Worm (Caenorhabditis elegans): Measurements from ENCODE around the gene M70.3.

M70.3 gene

ce11 chrIV:2223685-2224084, 18.6 kb downstream of the M70.3 start:
- TF ChIP-seq ceh-28 (tag; optimal IDR thresholded peaks at IDR 0.05), result no peak
- TF ChIP-seq nfya-1 (tag; optimal IDR thresholded peaks at IDR 0.05; ENCODE audit: insufficient read depth), result no peak
- TF ChIP-seq nhr-12 (tag; optimal IDR thresholded peaks at IDR 0.05), result no peak
- no peak for TF ChIP-seq nhr-67 (tag; optimal IDR thresholded peaks at IDR 0.05)
- TF ChIP-seq ceh-16 (tag; optimal IDR thresholded peaks at IDR 0.05), result no peak
- no peak for TF ChIP-seq egl-5 (tag; optimal IDR thresholded peaks at IDR 0.05)
- no peak for TF ChIP-seq tbx-2 (tag; optimal IDR thresholded peaks at IDR 0.05)
- TF ChIP-seq jun-1 (tag; optimal IDR thresholded peaks at IDR 0.05), result no peak
- no peak for TF ChIP-seq snpc-4 (tag; optimal IDR thresholded peaks at IDR 0.05)
- no peak for TF ChIP-seq nhr-28 (tag; optimal IDR thresholded peaks at IDR 0.05)
- TF ChIP-seq hmg-11 (tag; optimal IDR thresholded peaks at IDR 0.05), result no peak
- no peak for TF ChIP-seq ztf-11 (tag; optimal IDR thresholded peaks at IDR 0.05)
- TF ChIP-seq nhr-77 (tag; optimal IDR thresholded peaks at IDR 0.05), result no peak
- TF ChIP-seq unc-62 (GFP tag; optimal IDR thresholded peaks at IDR 0.05), result no peak
- TF ChIP-seq elt-2 (tag; optimal IDR thresholded peaks at IDR 0.05), result no peak

ce11 chrIV:2223144-2223543, 19.1 kb downstream of the M70.3 start:
- TF ChIP-seq nhr-67 (tag; optimal IDR thresholded peaks at IDR 0.05), result no peak
- no peak for TF ChIP-seq ztf-11 (tag; optimal IDR thresholded peaks at IDR 0.05)
- TF ChIP-seq nhr-12 (tag; optimal IDR thresholded peaks at IDR 0.05), result no peak
- TF ChIP-seq elt-1 (tag; optimal IDR thresholded peaks at IDR 0.05), result no peak
- TF ChIP-seq ceh-28 (tag; optimal IDR thresholded peaks at IDR 0.05), result no peak
- no peak for TF ChIP-seq pha-4 (tag; optimal IDR thresholded peaks at IDR 0.05)
- no peak for TF ChIP-seq nfya-1 (tag; optimal IDR thresholded peaks at IDR 0.05; ENCODE audit: insufficient read depth)
- no peak for TF ChIP-seq egl-27 (tag; optimal IDR thresholded peaks at IDR 0.05)
- no peak for TF ChIP-seq nhr-28 (tag; optimal IDR thresholded peaks at IDR 0.05)
- no peak for TF ChIP-seq hmg-11 (tag; optimal IDR thresholded peaks at IDR 0.05)
- no peak for TF ChIP-seq mml-1 (tag; optimal IDR thresholded peaks at IDR 0.05)
- no peak for TF ChIP-seq zag-1 (tag; optimal IDR thresholded peaks at IDR 0.05)
- no peak for TF ChIP-seq ceh-16 (tag; optimal IDR thresholded peaks at IDR 0.05)
- TF ChIP-seq lin-15B (tag; optimal IDR thresholded peaks at IDR 0.05), result no peak
- no peak for TF ChIP-seq ceh-82 (tag; optimal IDR thresholded peaks at IDR 0.05)

- no peak for TF ChIP-seq ceh-9 (tag; optimal IDR thresholded peaks at IDR 0.05)
- TF ChIP-seq fkh-10 (GFP tag; optimal IDR thresholded peaks at IDR 0.05), result no peak
- TF ChIP-seq nhr-23 (tag; optimal IDR thresholded peaks at IDR 0.05), result no peak
- TF ChIP-seq tbx-2 (tag; optimal IDR thresholded peaks at IDR 0.05), result no peak
- TF ChIP-seq elt-1 (tag; optimal IDR thresholded peaks at IDR 0.05), result no peak
Measured at ce11 chrIV:2222528-2222927, 19.7 kb downstream of the M70.3 start, which contains the start of gene fnip-2. TSS of gene fnip-2 (plus strand) at chrIV:2222828.

ce11 chrIV:2221350-2221749, 20.9 kb downstream of the M70.3 start:
- TF ChIP-seq pha-4 (tag; optimal IDR thresholded peaks at IDR 0.05) (peak; percentile 67), elt-1 (tag; optimal IDR thresholded peaks at IDR 0.05) (no peak), eor-1 (tag; optimal IDR thresholded peaks at IDR 0.05) (no peak), nhr-25 (tag; optimal IDR thresholded peaks at IDR 0.05) (no peak), pqm-1 (tag; optimal IDR thresholded peaks at IDR 0.05) (no peak), nhr-23 (tag; optimal IDR thresholded peaks at IDR 0.05) (no peak), nhr-12 (tag; optimal IDR thresholded peaks at IDR 0.05) (no peak)

ce11 chrIV:2220896-2221295, 21.4 kb downstream of the M70.3 start:
- TF ChIP-seq ceh-9 (tag; optimal IDR thresholded peaks at IDR 0.05) (no peak), ztf-11 (tag; optimal IDR thresholded peaks at IDR 0.05) (no peak), snpc-4 (tag; optimal IDR thresholded peaks at IDR 0.05) (no peak), nfya-1 (tag; optimal IDR thresholded peaks at IDR 0.05; ENCODE audit: insufficient read depth) (no peak), nhr-28 (tag; optimal IDR thresholded peaks at IDR 0.05) (no peak), jun-1 (tag; optimal IDR thresholded peaks at IDR 0.05) (no peak), daf-12 (tag; optimal IDR thresholded peaks at IDR 0.05) (no peak), R02D3.7 (tag; optimal IDR thresholded peaks at IDR 0.05) (no peak), elt-3 (tag; optimal IDR thresholded peaks at IDR 0.05) (no peak), unc-39 (tag; optimal IDR thresholded peaks at IDR 0.05) (no peak), egl-5 (tag; optimal IDR thresholded peaks at IDR 0.05) (no peak), fkh-2 (tag; optimal IDR thresholded peaks at IDR 0.05) (no peak), ceh-82 (tag; optimal IDR thresholded peaks at IDR 0.05) (no peak), ceh-16 (tag; optimal IDR thresholded peaks at IDR 0.05) (no peak)

Data from whole organism, L3 larva.